Worm (Caenorhabditis elegans) whole organism, young adult: ENCODE measurements around the gene let-268.

Experiments used
- B0336.3 ChIP-seq: fragments of 200-800 bp; sonication (Bioruptor generic); IDR thresholded peaks from 2 replicates; pipeline ENCODE4 v1.3.6; 2022; ENCODE audit warnings: missing genetic modification characterization, missing compliant biosample characterization
- C06A6.2 ChIP-seq: fragments of 200-800 bp; sonication (Bioruptor generic); conservative IDR thresholded peaks from 2 replicates; pipeline ENCODE4 v1.3.6; 2022; ENCODE audit warnings: missing genetic modification characterization, missing compliant biosample characterization
- F22D6.2 ChIP-seq: sonication (generic microtip); optimal IDR thresholded peaks from 2 replicates; lab custom pipeline; 2016; ENCODE audit warnings: mild to moderate bottlenecking, missing genetic modification characterization, missing compliant biosample characterization
- F49E8.2 ChIP-seq: sonication (generic microtip); optimal IDR thresholded peaks from 3 replicates; lab custom pipeline; 2017; ENCODE audit warnings: missing genetic modification characterization, mild to moderate bottlenecking, missing compliant biosample characterization, antibody characterized with exemption, moderate library complexity; ENCODE audit not compliant: insufficient read depth
- K11D2.4 ChIP-seq: fragments of 200-800 bp; sonication (Bioruptor generic); IDR thresholded peaks from 2 replicates; pipeline ENCODE4 v1.3.6; 2022; ENCODE audit warnings: missing genetic modification reagents, missing genetic modification characterization, missing compliant biosample characterization
- Y56A3A.18 ChIP-seq: fragments of 200-800 bp; sonication (Bioruptor generic); IDR thresholded peaks from 2 replicates; pipeline ENCODE4 v1.3.6; 2022; ENCODE audit warnings: missing genetic modification reagents, missing genetic modification characterization, missing compliant biosample characterization
- Y95B8A.8 ChIP-seq: fragments of 200-800 bp; sonication (Bioruptor generic); IDR thresholded peaks from 2 replicates; pipeline ENCODE4 v1.3.6; 2022; ENCODE audit warnings: missing genetic modification reagents, missing genetic modification characterization, missing compliant biosample characterization
- atf-7 ChIP-seq: sonication (generic microtip); optimal IDR thresholded peaks from 2 replicates; lab custom pipeline; 2017; ENCODE audit warnings: mild to moderate bottlenecking, missing genetic modification characterization, missing compliant biosample characterization
- attf-5 ChIP-seq: fragments of 200-800 bp; sonication (Bioruptor generic); optimal IDR thresholded peaks from 2 replicates; lab custom pipeline; 2018; ENCODE audit warnings: mild to moderate bottlenecking, missing genetic modification characterization, missing compliant biosample characterization
- bed-1 ChIP-seq: fragments of 200-800 bp; sonication (Bioruptor generic); IDR thresholded peaks from 2 replicates; pipeline ENCODE4 v1.3.6; 2022; ENCODE audit warnings: missing genetic modification reagents, missing genetic modification characterization, missing compliant biosample characterization
- cebp-1 ChIP-seq, 2 experiments: fragments of 200-800 bp in 1 of 2; sonication (Bioruptor generic) in 1 of 2; sonication (generic microtip) in 1 of 2; IDR thresholded peaks in 1 of 2; optimal IDR thresholded peaks in 1 of 2; 2 replicates each; pipeline versions ENCODE4 v1.3.6 to Lab custom; 2017 to 2022; ENCODE audit warnings: missing compliant biosample characterization in 2 of 2, missing genetic modification characterization in 2 of 2, mild to moderate bottlenecking in 1 of 2, missing genetic modification reagents in 1 of 2, moderate library complexity in 1 of 2
- die-1 ChIP-seq: sonication (generic microtip); optimal IDR thresholded peaks from 2 replicates; lab custom pipeline; 2016; ENCODE audit warnings: missing genotype, mild to moderate bottlenecking, missing genetic modification characterization, missing compliant biosample characterization
- dpl-1 ChIP-seq: fragments of 150-350 bp; optimal IDR thresholded peaks from 2 replicates; lab custom pipeline; 2014; ENCODE audit warnings: missing biosample characterization, missing genetic modification reagents, missing genetic modification characterization
- efl-1 ChIP-seq: fragments of 150-350 bp; optimal IDR thresholded peaks from 2 replicates; lab custom pipeline; 2014; ENCODE audit warnings: missing biosample characterization, missing genetic modification reagents, missing genetic modification characterization
- egl-44 ChIP-seq: fragments of 200-800 bp; sonication (Bioruptor generic); IDR thresholded peaks from 2 replicates; pipeline ENCODE4 v1.3.6; 2022; ENCODE audit warnings: missing genetic modification reagents, missing genetic modification characterization, missing compliant biosample characterization
- hlh-12 ChIP-seq: sonication (generic microtip); optimal IDR thresholded peaks from 2 replicates; lab custom pipeline; 2016; ENCODE audit warnings: missing genetic modification characterization, missing compliant biosample characterization
- hmg-20 ChIP-seq: fragments of 200-800 bp; sonication (Bioruptor generic); IDR thresholded peaks from 2 replicates; pipeline ENCODE4 v1.3.6; 2022; ENCODE audit warnings: missing genetic modification reagents, missing genetic modification characterization, missing compliant biosample characterization
- let-526 ChIP-seq: fragments of 200-800 bp; sonication (Bioruptor generic); IDR thresholded peaks from 2 replicates; pipeline ENCODE4 v1.3.6; 2022; ENCODE audit warnings: missing genetic modification reagents, missing genetic modification characterization, missing compliant biosample characterization
- let-607 ChIP-seq, 2 experiments: fragments of 200-800 bp in 1 of 2; sonication (Bioruptor generic) in 1 of 2; sonication (generic microtip) in 1 of 2; optimal IDR thresholded peaks; 2 replicates each; lab custom pipeline; 2016 to 2018; ENCODE audit warnings: mild to moderate bottlenecking in 2 of 2, missing compliant biosample characterization in 2 of 2, missing genetic modification characterization in 2 of 2, moderate library complexity in 2 of 2, missing genotype in 1 of 2
- lin-40 ChIP-seq: sonication (generic microtip); optimal IDR thresholded peaks from 2 replicates; lab custom pipeline; 2016; ENCODE audit warnings: missing genetic modification characterization, mild to moderate bottlenecking, missing compliant biosample characterization, missing genotype, missing genetic modification reagents
- lin-54 ChIP-seq: fragments of 200-800 bp; sonication (Bioruptor generic); optimal IDR thresholded peaks from 2 replicates; lab custom pipeline; 2018; ENCODE audit warnings: mild to moderate bottlenecking, missing genetic modification characterization, missing compliant biosample characterization
- lir-1 ChIP-seq: fragments of 200-800 bp; sonication (Bioruptor generic); conservative IDR thresholded peaks from 2 replicates; pipeline ENCODE4 v1.3.6; 2022; ENCODE audit warnings: missing genetic modification reagents, missing genetic modification characterization, missing compliant biosample characterization
- madf-6 ChIP-seq: fragments of 200-800 bp; sonication (Bioruptor generic); IDR thresholded peaks from 2 replicates; pipeline ENCODE4 v1.3.6; 2022; ENCODE audit warnings: missing genetic modification reagents, missing genetic modification characterization, missing compliant biosample characterization
- nhr-120 ChIP-seq: fragments of 200-800 bp; sonication (Bioruptor generic); IDR thresholded peaks from 2 replicates; pipeline ENCODE4 v1.3.6; 2022; ENCODE audit warnings: missing genetic modification characterization, missing compliant biosample characterization
- nhr-27 ChIP-seq: fragments of 200-800 bp; sonication (Bioruptor generic); optimal IDR thresholded peaks from 2 replicates; lab custom pipeline; 2018; ENCODE audit warnings: mild to moderate bottlenecking, missing genetic modification characterization, moderate library complexity, missing compliant biosample characterization
- nhr-80 ChIP-seq: sonication (generic microtip); optimal IDR thresholded peaks from 2 replicates; lab custom pipeline; 2016; ENCODE audit warnings: missing genetic modification characterization, missing compliant biosample characterization
- pha-4 ChIP-seq: fragments of 150-350 bp; sonication (generic microtip); optimal IDR thresholded peaks from 2 replicates; lab custom pipeline; 2014; ENCODE audit warnings: missing biosample characterization, missing genetic modification reagents, missing genetic modification characterization
- rcor-1 ChIP-seq: fragments of 200-800 bp; sonication (Bioruptor generic); IDR thresholded peaks from 2 replicates; pipeline ENCODE4 v1.3.6; 2022; ENCODE audit warnings: missing genetic modification reagents, missing genetic modification characterization, missing compliant biosample characterization
- snpc-1.1 ChIP-seq: sonication (generic microtip); optimal IDR thresholded peaks from 2 replicates; lab custom pipeline; 2017; ENCODE audit warnings: missing genetic modification characterization, mild to moderate bottlenecking, missing compliant biosample characterization, antibody characterized with exemption, moderate library complexity, missing genotype, missing genetic modification reagents; ENCODE audit not compliant: insufficient read depth
- snpc-3.4 ChIP-seq: sonication (generic microtip); optimal IDR thresholded peaks from 2 replicates; lab custom pipeline; 2017; ENCODE audit warnings: missing genetic modification characterization, mild to moderate bottlenecking, missing compliant biosample characterization, antibody characterized with exemption, moderate library complexity, missing genotype, missing genetic modification reagents
- somi-1 ChIP-seq: fragments of 200-800 bp; sonication (Bioruptor generic); optimal IDR thresholded peaks from 2 replicates; lab custom pipeline; 2018; ENCODE audit warnings: mild to moderate bottlenecking, missing genetic modification characterization, missing compliant biosample characterization
- tbp1 ChIP-seq: fragments of 200-800 bp; sonication (Bioruptor generic); optimal IDR thresholded peaks from 2 replicates; lab custom pipeline; 2018; ENCODE audit warnings: mild to moderate bottlenecking, missing genetic modification characterization, missing compliant biosample characterization
- tlf-1 ChIP-seq: fragments of 200-800 bp; sonication (Bioruptor generic); optimal IDR thresholded peaks from 2 replicates; lab custom pipeline; 2018; ENCODE audit warnings: mild to moderate bottlenecking, missing genetic modification characterization, missing compliant biosample characterization
- zim-3 ChIP-seq: sonication (generic microtip); optimal IDR thresholded peaks from 2 replicates; lab custom pipeline; 2017; ENCODE audit warnings: mild to moderate bottlenecking, missing genetic modification characterization, moderate library complexity, missing compliant biosample characterization
- ztf-26 ChIP-seq: sonication (generic microtip); optimal IDR thresholded peaks from 2 replicates; lab custom pipeline; 2017; ENCODE audit warnings: missing genetic modification characterization, missing compliant biosample characterization
- ztf-3 ChIP-seq: fragments of 200-800 bp; sonication (Bioruptor generic); optimal IDR thresholded peaks from 2 replicates; lab custom pipeline; 2018; ENCODE audit warnings: mild to moderate bottlenecking, missing genetic modification characterization, missing compliant biosample characterization

The let-268 gene

DNA sequence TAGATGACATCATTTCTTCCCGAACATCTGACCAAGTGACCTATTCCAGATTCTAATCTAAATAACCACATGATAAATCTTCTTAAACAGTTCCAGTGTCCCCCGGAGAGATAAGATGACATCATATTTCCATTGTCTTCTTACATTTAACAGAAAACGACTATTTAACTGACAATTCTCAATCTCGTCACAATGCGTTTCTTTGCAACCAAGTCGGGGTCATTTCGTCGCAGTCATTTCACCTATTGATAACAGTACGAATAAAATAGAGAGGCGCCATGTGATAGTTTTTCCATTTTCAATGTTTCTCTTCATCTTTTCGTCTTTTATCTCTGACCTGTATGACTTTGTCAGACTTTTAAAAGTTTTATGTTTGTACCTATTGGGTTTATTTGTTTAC is 10.7 kb downstream of the let-268 start:
- peak; percentile 52 for TF ChIP-seq attf-5
- TF ChIP-seq rcor-1 (GFP tag; lab: Robert Waterston, UW) = no peak
- TF ChIP-seq C06A6.2 (GFP tag; lab: Robert Waterston, UW) = 0 out of 2 replicates have a peak, but pooled peaks have one; percentile 26
- no peak for TF ChIP-seq cebp-1 (GFP tag; IDR thresholded peaks at IDR 0.05; lab: Robert Waterston, UW)
- peak; percentile 40 for TF ChIP-seq cebp-1 (tag; optimal IDR thresholded peaks at IDR 0.05; lab: Kevin White, UChicago)
- peak; percentile 5 for TF ChIP-seq tbp1 (GFP tag; lab: Kevin White, UChicago)
- TF ChIP-seq atf-7 (tag; lab: Kevin White, UChicago) = peak; percentile 75
- TF ChIP-seq ztf-26 (tag; lab: Kevin White, UChicago) = peak; percentile 43
- TF ChIP-seq somi-1 (GFP tag; lab: Kevin White, UChicago) = peak; percentile 12
- TF ChIP-seq lin-54 (GFP tag; lab: Kevin White, UChicago) = no peak
- TF ChIP-seq nhr-80 (tag; lab: Kevin White, UChicago) = peak; percentile 59

DNA sequence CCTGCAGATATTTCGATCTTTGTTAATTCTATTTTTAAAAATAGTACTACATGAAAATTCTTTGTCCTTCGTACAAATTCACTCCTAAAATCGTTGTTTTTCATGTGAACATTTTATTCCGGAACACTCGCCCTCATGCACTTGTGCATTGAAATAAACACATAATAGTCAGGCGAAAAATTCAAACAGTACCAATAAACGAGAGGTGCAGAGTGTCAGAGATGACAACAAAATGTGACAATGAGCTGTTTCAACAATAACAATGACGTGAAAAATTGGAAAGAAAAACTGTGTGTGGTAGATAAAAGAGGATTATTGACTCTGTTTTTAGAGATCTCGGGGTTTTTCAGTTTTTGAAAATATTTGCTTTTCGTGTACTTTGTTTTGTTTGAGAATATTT is 11.6 kb downstream of the let-268 start, which contains the start of gene F52H3.6:
Gene F52H3.6, minus strand, starts transcription at position 228 of the 400 bp plus-strand sequence.
- TF ChIP-seq Y95B8A.8 (GFP tag; lab: Robert Waterston, UW) (no peak), nhr-80 (tag; lab: Kevin White, UChicago) (peak; percentile 33), Y56A3A.18 (no peak), atf-7 (tag; lab: Kevin White, UChicago) (no peak)

- TF ChIP-seq die-1 (tag; lab: Kevin White, UChicago) = no peak
- TF ChIP-seq let-607 (tag; optimal IDR thresholded peaks at IDR 0.05; lab: Kevin White, UChicago) = no peak
- TF ChIP-seq zim-3 = no peak
- TF ChIP-seq, all 124 proteins: peak for 0
These were observed 14.7 kb downstream of the let-268 start for ce11 chrII:10025059-10025458.

DNA sequence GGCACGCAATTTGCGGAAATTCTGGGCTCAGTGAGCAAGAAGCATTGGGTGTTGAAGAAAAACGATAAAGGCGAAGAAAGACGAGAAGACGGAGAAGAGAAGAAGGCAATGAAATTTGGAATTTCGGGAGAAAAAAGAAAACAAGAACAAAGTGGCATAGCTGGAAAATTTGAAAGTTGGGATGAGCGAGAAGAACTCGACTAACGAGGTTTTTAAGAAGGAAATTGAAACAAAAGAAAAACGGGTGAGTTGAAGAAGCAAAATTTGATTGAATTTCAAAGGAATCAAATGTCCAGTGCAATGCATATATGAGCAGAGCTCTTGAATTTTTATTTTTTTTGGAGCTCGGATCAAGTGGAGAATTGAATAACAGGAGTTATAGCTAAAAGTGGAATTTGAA is 18.0 kb downstream of the let-268 start:
- TF ChIP-seq Y95B8A.8 (GFP tag; lab: Robert Waterston, UW) (no peak), B0336.3 (GFP tag; lab: Robert Waterston, UW) (no peak), bed-1 (GFP tag; lab: Robert Waterston, UW) (no peak), F49E8.2 (tag; lab: Kevin White, UChicago) (no peak), lir-1 (GFP tag; lab: Robert Waterston, UW) (no peak), ztf-26 (tag; lab: Kevin White, UChicago) (no peak), snpc-1.1 (no peak), ztf-3 (GFP tag; lab: Kevin White, UChicago) (no peak), egl-44 (GFP tag; lab: Robert Waterston, UW) (no peak)

- TF ChIP-seq ztf-26 (tag; lab: Kevin White, UChicago) (peak; percentile 52), F22D6.2 (tag; lab: Kevin White, UChicago) (no peak), dpl-1 (no peak), nhr-80 (tag; lab: Kevin White, UChicago) (peak; percentile 23), ztf-3 (GFP tag; lab: Kevin White, UChicago) (no peak), efl-1 (GFP tag; lab: Kevin White, UChicago) (no peak), snpc-3.4 (tag; lab: Kevin White, UChicago) (no peak), Y56A3A.18 (no peak), pha-4 (tag; lab: Kevin White, UChicago) (no peak), hmg-20 (no peak), lin-40 (tag; lab: Kevin White, UChicago) (peak; percentile 25), C06A6.2 (GFP tag; lab: Robert Waterston, UW) (no peak), cebp-1 (GFP tag; IDR thresholded peaks at IDR 0.05; lab: Robert Waterston, UW) (no peak), cebp-1 (tag; optimal IDR thresholded peaks at IDR 0.05; lab: Kevin White, UChicago) (peak; percentile 49), egl-44 (GFP tag; lab: Robert Waterston, UW) (no peak), madf-6 (GFP tag; lab: Robert Waterston, UW) (no peak), nhr-120 (GFP tag; lab: Robert Waterston, UW) (no peak), somi-1 (GFP tag; lab: Kevin White, UChicago) (peak; percentile 15), let-526 (GFP tag; lab: Robert Waterston, UW) (no peak), hlh-12 (no peak), tlf-1 (GFP tag; lab: Kevin White, UChicago) (no peak), K11D2.4 (GFP tag; lab: Robert Waterston, UW) (peak; percentile 78), nhr-27 (tag; lab: Kevin White, UChicago) (no peak)
These were observed 20.1 kb downstream of the let-268 start for ce11 chrII:10019669-10020068.
